Worm (Caenorhabditis elegans): ENCODE results near the gene msp-50.

Gene msp-50

ce11 chrII:5199497-5199896 lies at the start of gene msp-50:
Gene msp-50 (plus strand): TSS chrII:5199797.
- TF ChIP-seq sox-4 (tag; optimal IDR thresholded peaks at IDR 0.05) (no peak), pag-3 (tag; optimal IDR thresholded peaks at IDR 0.05; ENCODE audit: borderline replicate concordance) (no peak), hlh-13 (GFP tag; optimal IDR thresholded peaks at IDR 0.05) (no peak), dmd-4 (tag; optimal IDR thresholded peaks at IDR 0.05; ENCODE audit: borderline replicate concordance) (no peak), ceh-19 (GFP tag; optimal IDR thresholded peaks at IDR 0.05) (no peak), gmeb-2 (tag; optimal IDR thresholded peaks at IDR 0.05) (no peak), nfya-1 (tag; optimal IDR thresholded peaks at IDR 0.05) (no peak), dve-1 (tag; optimal IDR thresholded peaks at IDR 0.05) (no peak), lim-6 (tag; optimal IDR thresholded peaks at IDR 0.05) (no peak), hlh-8 (tag; optimal IDR thresholded peaks at IDR 0.05) (no peak), fkh-10 (GFP tag; optimal IDR thresholded peaks at IDR 0.05) (no peak), ztf-16 (tag; optimal IDR thresholded peaks at IDR 0.05) (no peak), ceh-24 (tag; optimal IDR thresholded peaks at IDR 0.05) (no peak), ceh-45 (GFP tag; IDR thresholded peaks at IDR 0.05) (no peak), C38D4.7 (GFP tag; optimal IDR thresholded peaks at IDR 0.05) (no peak)

DNA sequence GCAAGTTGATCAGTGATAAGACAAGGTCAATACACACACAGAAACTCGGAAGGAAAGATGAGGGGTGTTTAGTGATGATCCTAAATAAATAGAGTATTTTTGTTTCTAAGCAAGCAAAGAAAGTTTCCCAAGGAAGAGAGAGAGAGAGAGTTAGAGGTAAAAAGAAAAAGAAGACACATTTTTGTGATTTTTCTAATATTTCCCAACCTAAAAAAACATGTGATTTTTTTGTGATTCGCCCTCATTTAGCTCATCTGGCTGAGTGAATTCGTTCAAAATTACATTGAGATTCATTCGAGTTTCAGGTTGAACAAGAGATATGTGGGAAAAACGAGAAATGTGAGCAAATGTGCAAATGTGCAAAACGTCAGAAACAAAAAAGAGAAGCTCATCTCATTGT lies 48.8 kb upstream of the msp-50 start, which contains the start of gene srb-16:
srb-16 (minus strand) TSS at position 101 of the 400 bp plus-strand sequence.
- no peak for TF ChIP-seq dve-1 (tag; optimal IDR thresholded peaks at IDR 0.05)
- TF ChIP-seq ceh-48 (tag; optimal IDR thresholded peaks at IDR 0.05) = no peak
- no peak for TF ChIP-seq pax-1 (tag; optimal IDR thresholded peaks at IDR 0.05)
- no peak for TF ChIP-seq pag-3 (tag; optimal IDR thresholded peaks at IDR 0.05; ENCODE audit: borderline replicate concordance)
- no peak for TF ChIP-seq ceh-18 (tag; optimal IDR thresholded peaks at IDR 0.05)
- TF ChIP-seq nhr-232 (tag; optimal IDR thresholded peaks at IDR 0.05) = no peak
- TF ChIP-seq hlh-8 (tag; optimal IDR thresholded peaks at IDR 0.05) = no peak
- TF ChIP-seq ceh-6 (GFP tag; optimal IDR thresholded peaks at IDR 0.05) = no peak
- no peak for TF ChIP-seq mec-3 (tag; optimal IDR thresholded peaks at IDR 0.05; ENCODE audit: borderline replicate concordance)
- TF ChIP-seq hlh-15 (tag; optimal IDR thresholded peaks at IDR 0.05) = no peak

DNA sequence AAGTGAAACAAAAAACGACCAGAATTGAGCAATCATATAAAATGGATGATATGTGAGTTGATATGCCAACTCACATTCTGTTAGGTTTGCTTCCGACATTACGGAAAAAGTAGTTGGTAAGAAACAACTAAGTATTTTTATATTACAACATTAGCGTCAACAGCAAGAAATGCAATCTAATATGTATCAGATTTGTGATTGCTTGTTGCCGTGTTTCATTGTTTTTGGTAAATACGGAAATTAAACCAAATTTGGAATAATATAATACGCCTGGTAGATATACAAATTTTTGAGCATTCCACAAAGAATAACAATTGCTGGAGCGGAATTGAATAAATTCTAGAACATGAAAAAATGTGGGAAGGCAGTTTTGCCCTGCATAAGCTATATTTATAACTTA lies 45.1 kb upstream of the msp-50 start, which contains the start of gene srb-12:
srb-12 (minus strand) TSS at position 101 of the 400 bp plus-strand sequence.
- TF ChIP-seq ceh-9 (tag; optimal IDR thresholded peaks at IDR 0.05) = no peak
- TF ChIP-seq ztf-16 (tag; optimal IDR thresholded peaks at IDR 0.05) = no peak
- TF ChIP-seq fax-1 (tag; optimal IDR thresholded peaks at IDR 0.05) = no peak
- no peak for TF ChIP-seq gmeb-2 (tag; optimal IDR thresholded peaks at IDR 0.05)
- TF ChIP-seq sox-4 (tag; optimal IDR thresholded peaks at IDR 0.05) = no peak
- no peak for TF ChIP-seq ceh-14 (tag; optimal IDR thresholded peaks at IDR 0.05)
- TF ChIP-seq lim-6 (tag; optimal IDR thresholded peaks at IDR 0.05) = no peak
- TF ChIP-seq pat-9 (tag; optimal IDR thresholded peaks at IDR 0.05) = no peak
- TF ChIP-seq Y22D7AL.16 (tag; optimal IDR thresholded peaks at IDR 0.05) = no peak
- no peak for TF ChIP-seq nhr-11 (tag; optimal IDR thresholded peaks at IDR 0.05)
- TF ChIP-seq ceh-31 (tag; optimal IDR thresholded peaks at IDR 0.05) = no peak
- no peak for TF ChIP-seq ceh-24 (tag; optimal IDR thresholded peaks at IDR 0.05)
- no peak for TF ChIP-seq hlh-13 (GFP tag; optimal IDR thresholded peaks at IDR 0.05)
- no peak for TF ChIP-seq pag-3 (tag; optimal IDR thresholded peaks at IDR 0.05; ENCODE audit: borderline replicate concordance)
- TF ChIP-seq pha-4 (tag; optimal IDR thresholded peaks at IDR 0.05) = no peak
- no peak for TF ChIP-seq che-1 (tag; optimal IDR thresholded peaks at IDR 0.05)
- no peak for TF ChIP-seq ceh-48 (tag; optimal IDR thresholded peaks at IDR 0.05)

- TF ChIP-seq ceh-22 (tag; optimal IDR thresholded peaks at IDR 0.05) (no peak), pha-2 (tag; optimal IDR thresholded peaks at IDR 0.05) (no peak), pax-1 (tag; optimal IDR thresholded peaks at IDR 0.05) (no peak), fax-1 (tag; optimal IDR thresholded peaks at IDR 0.05) (no peak), lim-6 (tag; optimal IDR thresholded peaks at IDR 0.05) (no peak), tbx-2 (tag; optimal IDR thresholded peaks at IDR 0.05) (no peak), hlh-15 (tag; optimal IDR thresholded peaks at IDR 0.05) (no peak), dmd-4 (tag; optimal IDR thresholded peaks at IDR 0.05; ENCODE audit: borderline replicate concordance) (no peak)
Observed at ce11 chrII:5156983-5157382, 42.6 kb upstream of the msp-50 start, which contains the start of gene msp-45. Gene msp-45 (minus strand): TSS chrII:5157083.
